Worm (Caenorhabditis elegans) whole organism, young adult: Measurements from ENCODE around the gene F13H10.5.

ENCODE experiments used
- B0261.1 ChIP-seq: sonication (generic microtip); optimal IDR thresholded peaks from 2 replicates; lab custom pipeline; 2016; ENCODE audit warnings: mild to moderate bottlenecking, missing genetic modification characterization, moderate library complexity, missing compliant biosample characterization
- C06A6.2 ChIP-seq: fragments of 200-800 bp; sonication (Bioruptor generic); conservative IDR thresholded peaks from 2 replicates; pipeline ENCODE4 v1.3.6; 2022; ENCODE audit warnings: missing genetic modification characterization, missing compliant biosample characterization
- D2030.7 ChIP-seq: fragments of 200-800 bp; sonication (Bioruptor generic); IDR thresholded peaks from 2 replicates; pipeline ENCODE4 v1.3.6; 2022; ENCODE audit warnings: missing genetic modification reagents, missing genetic modification characterization, missing compliant biosample characterization
- F33H1.4 ChIP-seq: fragments of 200-800 bp; sonication (Bioruptor generic); IDR thresholded peaks from 2 replicates; pipeline ENCODE4 v1.3.6; 2022; ENCODE audit warnings: missing genetic modification reagents, missing genetic modification characterization, missing compliant biosample characterization
- F39B2.1 ChIP-seq: fragments of 200-800 bp; sonication (Bioruptor generic); IDR thresholded peaks from 2 replicates; pipeline ENCODE4 v1.3.6; 2022; ENCODE audit warnings: missing genetic modification reagents, missing genetic modification characterization, missing compliant biosample characterization
- K12H6.12 ChIP-seq: fragments of 200-800 bp; sonication (Bioruptor generic); optimal IDR thresholded peaks from 2 replicates; lab custom pipeline; 2018; ENCODE audit warnings: mild to moderate bottlenecking, missing genetic modification characterization, missing compliant biosample characterization
- T26A5.8 ChIP-seq: sonication (generic microtip); optimal IDR thresholded peaks from 2 replicates; lab custom pipeline; 2016; ENCODE audit warnings: missing genetic modification characterization, missing compliant biosample characterization
- Y56A3A.18 ChIP-seq: fragments of 200-800 bp; sonication (Bioruptor generic); IDR thresholded peaks from 2 replicates; pipeline ENCODE4 v1.3.6; 2022; ENCODE audit warnings: missing genetic modification reagents, missing genetic modification characterization, missing compliant biosample characterization
- Y79H2A.3 ChIP-seq: fragments of 200-800 bp; sonication (Bioruptor generic); conservative IDR thresholded peaks from 2 replicates; pipeline ENCODE4 v1.3.6; 2022; ENCODE audit warnings: missing genetic modification reagents, missing genetic modification characterization, missing compliant biosample characterization
- atf-7 ChIP-seq: sonication (generic microtip); optimal IDR thresholded peaks from 2 replicates; lab custom pipeline; 2017; ENCODE audit warnings: mild to moderate bottlenecking, missing genetic modification characterization, missing compliant biosample characterization
- attf-6 ChIP-seq: fragments of 200-800 bp; sonication (Bioruptor generic); IDR thresholded peaks from 2 replicates; pipeline ENCODE4 v1.3.6; 2022; ENCODE audit warnings: missing genetic modification reagents, missing genetic modification characterization, missing compliant biosample characterization
- cebp-1 ChIP-seq, 2 experiments: fragments of 200-800 bp in 1 of 2; sonication (Bioruptor generic) in 1 of 2; sonication (generic microtip) in 1 of 2; IDR thresholded peaks in 1 of 2; optimal IDR thresholded peaks in 1 of 2; 2 replicates each; pipeline versions ENCODE4 v1.3.6 to Lab custom; 2017 to 2022; ENCODE audit warnings: missing compliant biosample characterization in 2 of 2, missing genetic modification characterization in 2 of 2, mild to moderate bottlenecking in 1 of 2, missing genetic modification reagents in 1 of 2, moderate library complexity in 1 of 2
- cebp-2 ChIP-seq: fragments of 200-800 bp; sonication (Bioruptor generic); IDR thresholded peaks from 2 replicates; pipeline ENCODE4 v1.3.6; 2022; ENCODE audit warnings: missing genetic modification characterization, missing compliant biosample characterization
- ceh-100 ChIP-seq: fragments of 200-800 bp; sonication (Bioruptor generic); IDR thresholded peaks from 2 replicates; pipeline ENCODE4 v1.3.6; 2022; ENCODE audit warnings: missing genetic modification reagents, missing genetic modification characterization, missing compliant biosample characterization
- ceh-27 ChIP-seq: fragments of 200-800 bp; sonication (Bioruptor generic); optimal IDR thresholded peaks from 2 replicates; lab custom pipeline; 2018; ENCODE audit warnings: mild to moderate bottlenecking, missing genetic modification characterization, moderate library complexity, missing compliant biosample characterization
- ceh-91 ChIP-seq: fragments of 200-800 bp; sonication (Bioruptor generic); IDR thresholded peaks from 2 replicates; pipeline ENCODE4 v1.3.6; 2022; ENCODE audit warnings: missing genetic modification reagents, missing genetic modification characterization, missing compliant biosample characterization
- efl-1 ChIP-seq: fragments of 150-350 bp; optimal IDR thresholded peaks from 2 replicates; lab custom pipeline; 2014; ENCODE audit warnings: missing biosample characterization, missing genetic modification reagents, missing genetic modification characterization
- egl-44 ChIP-seq: fragments of 200-800 bp; sonication (Bioruptor generic); IDR thresholded peaks from 2 replicates; pipeline ENCODE4 v1.3.6; 2022; ENCODE audit warnings: missing genetic modification reagents, missing genetic modification characterization, missing compliant biosample characterization
- ekl-4 ChIP-seq: fragments of 200-800 bp; sonication (Bioruptor generic); IDR thresholded peaks from 2 replicates; pipeline ENCODE4 v1.3.6; 2022; ENCODE audit warnings: missing genetic modification reagents, missing genetic modification characterization, missing compliant biosample characterization
- ets-4 ChIP-seq: fragments of 200-800 bp; sonication (Bioruptor generic); optimal IDR thresholded peaks from 2 replicates; lab custom pipeline; 2018; ENCODE audit warnings: mild to moderate bottlenecking, missing genetic modification characterization, missing compliant biosample characterization
- fkh-3 ChIP-seq: sonication (generic microtip); optimal IDR thresholded peaks from 2 replicates; lab custom pipeline; 2016; ENCODE audit warnings: mild to moderate bottlenecking, missing genetic modification characterization, missing compliant biosample characterization
- hlh-12 ChIP-seq: sonication (generic microtip); optimal IDR thresholded peaks from 2 replicates; lab custom pipeline; 2016; ENCODE audit warnings: missing genetic modification characterization, missing compliant biosample characterization
- hmg-20 ChIP-seq: fragments of 200-800 bp; sonication (Bioruptor generic); IDR thresholded peaks from 2 replicates; pipeline ENCODE4 v1.3.6; 2022; ENCODE audit warnings: missing genetic modification reagents, missing genetic modification characterization, missing compliant biosample characterization
- hrde-1 ChIP-seq: sonication (generic microtip); optimal IDR thresholded peaks from 2 replicates; lab custom pipeline; 2016; ENCODE audit warnings: missing genetic modification characterization, mild to moderate bottlenecking, missing compliant biosample characterization, moderate library complexity, missing genotype, missing genetic modification reagents, borderline replicate concordance
- lin-26 ChIP-seq: fragments of 200-800 bp; sonication (Bioruptor generic); IDR thresholded peaks from 2 replicates; pipeline ENCODE4 v1.3.6; 2022; ENCODE audit warnings: missing genetic modification reagents, missing genetic modification characterization, missing compliant biosample characterization
- lin-54 ChIP-seq: fragments of 200-800 bp; sonication (Bioruptor generic); optimal IDR thresholded peaks from 2 replicates; lab custom pipeline; 2018; ENCODE audit warnings: mild to moderate bottlenecking, missing genetic modification characterization, missing compliant biosample characterization
- lir-1 ChIP-seq: fragments of 200-800 bp; sonication (Bioruptor generic); conservative IDR thresholded peaks from 2 replicates; pipeline ENCODE4 v1.3.6; 2022; ENCODE audit warnings: missing genetic modification reagents, missing genetic modification characterization, missing compliant biosample characterization
- lsy-27 ChIP-seq: sonication (generic microtip); optimal IDR thresholded peaks from 2 replicates; lab custom pipeline; 2017; ENCODE audit warnings: missing genetic modification characterization, mild to moderate bottlenecking, missing compliant biosample characterization, antibody characterized with exemption, missing genotype, borderline replicate concordance; ENCODE audit not compliant: insufficient read depth
- mcd-1 ChIP-seq: fragments of 200-800 bp; sonication (Bioruptor generic); IDR thresholded peaks from 2 replicates; pipeline ENCODE4 v1.3.6; 2022; ENCODE audit warnings: missing genetic modification reagents, missing genetic modification characterization, missing compliant biosample characterization
- mxl-1 ChIP-seq: sonication (generic microtip); optimal IDR thresholded peaks from 2 replicates; lab custom pipeline; 2016; ENCODE audit warnings: missing genetic modification characterization, missing compliant biosample characterization
- nfya-2 ChIP-seq: fragments of 200-800 bp; sonication (Bioruptor generic); IDR thresholded peaks from 2 replicates; pipeline ENCODE4 v1.3.6; 2022; ENCODE audit warnings: missing genetic modification reagents, missing genetic modification characterization, missing compliant biosample characterization
- nhr-80 ChIP-seq: sonication (generic microtip); optimal IDR thresholded peaks from 2 replicates; lab custom pipeline; 2016; ENCODE audit warnings: missing genetic modification characterization, missing compliant biosample characterization
- nhr-90 ChIP-seq: sonication (generic microtip); optimal IDR thresholded peaks from 2 replicates; lab custom pipeline; 2016; ENCODE audit warnings: missing genotype, mild to moderate bottlenecking, missing genetic modification characterization, missing compliant biosample characterization
- rcor-1 ChIP-seq: fragments of 200-800 bp; sonication (Bioruptor generic); IDR thresholded peaks from 2 replicates; pipeline ENCODE4 v1.3.6; 2022; ENCODE audit warnings: missing genetic modification reagents, missing genetic modification characterization, missing compliant biosample characterization
- sptf-2 ChIP-seq: fragments of 200-800 bp; sonication (Bioruptor generic); optimal IDR thresholded peaks from 2 replicates; lab custom pipeline; 2018; ENCODE audit warnings: mild to moderate bottlenecking, missing genetic modification characterization, missing compliant biosample characterization
- tbx-9 ChIP-seq: sonication (generic microtip); optimal IDR thresholded peaks from 2 replicates; lab custom pipeline; 2016; ENCODE audit warnings: borderline replicate concordance, missing genetic modification characterization, inconsistent platforms, missing compliant biosample characterization
- unc-62 ChIP-seq: fragments of 150-350 bp; optimal IDR thresholded peaks from 2 replicates; lab custom pipeline; 2014; ENCODE audit warnings: missing biosample characterization, missing genetic modification reagents, missing genetic modification characterization
- ztf-22 ChIP-seq: fragments of 200-800 bp; sonication (Bioruptor generic); optimal IDR thresholded peaks from 2 replicates; lab custom pipeline; 2018; ENCODE audit warnings: mild to moderate bottlenecking, missing genetic modification characterization, moderate library complexity, missing compliant biosample characterization
- ztf-3 ChIP-seq: fragments of 200-800 bp; sonication (Bioruptor generic); optimal IDR thresholded peaks from 2 replicates; lab custom pipeline; 2018; ENCODE audit warnings: mild to moderate bottlenecking, missing genetic modification characterization, missing compliant biosample characterization
- ztf-6 ChIP-seq: fragments of 200-800 bp; sonication (Bioruptor generic); IDR thresholded peaks from 2 replicates; pipeline ENCODE4 v1.3.6; 2022; ENCODE audit warnings: missing genetic modification reagents, missing genetic modification characterization, missing compliant biosample characterization

The F13H10.5 gene

ce11 chrIV:11027560-11027959, 36.8 kb downstream of the F13H10.5 start (continued):
- TF ChIP-seq rcor-1 (GFP tag; lab: Robert Waterston, UW): no peak
- no peak for TF ChIP-seq ceh-91 (GFP tag; lab: Robert Waterston, UW)
- TF ChIP-seq Y56A3A.18: 0 out of 2 replicates have a peak, but pooled peaks have one; percentile 28
- no peak for TF ChIP-seq nfya-2 (GFP tag; lab: Robert Waterston, UW)
- no peak for TF ChIP-seq ekl-4 (GFP tag; lab: Robert Waterston, UW)
- TF ChIP-seq cebp-2: no peak
- no peak for TF ChIP-seq ceh-100 (GFP tag; lab: Robert Waterston, UW)
- TF ChIP-seq lin-26 (GFP tag; lab: Robert Waterston, UW): no peak
- no peak for TF ChIP-seq tbx-9 (tag; lab: Kevin White, UChicago)
- TF ChIP-seq attf-6 (GFP tag; lab: Robert Waterston, UW): no peak
- TF ChIP-seq ztf-6 (GFP tag; lab: Robert Waterston, UW): no peak
- no peak for TF ChIP-seq C06A6.2 (GFP tag; lab: Robert Waterston, UW)
- TF ChIP-seq sptf-2 (GFP tag; lab: Kevin White, UChicago): no peak
- no peak for TF ChIP-seq Y79H2A.3 (GFP tag; lab: Robert Waterston, UW)
- TF ChIP-seq lin-54 (GFP tag; lab: Kevin White, UChicago): peak; percentile 31
- no peak for TF ChIP-seq hmg-20
- peak; percentile 53 for TF ChIP-seq atf-7 (tag; lab: Kevin White, UChicago)
- peak; percentile 30 for TF ChIP-seq unc-62 (GFP tag; lab: Kevin White, UChicago)
- no peak for TF ChIP-seq efl-1 (GFP tag; lab: Kevin White, UChicago)
- TF ChIP-seq F33H1.4 (GFP tag; lab: Robert Waterston, UW): no peak
- TF ChIP-seq mxl-1: no peak
- no peak for TF ChIP-seq D2030.7 (GFP tag; lab: Robert Waterston, UW)
- no peak for TF ChIP-seq egl-44 (GFP tag; lab: Robert Waterston, UW)
- TF ChIP-seq mcd-1 (GFP tag; lab: Robert Waterston, UW): peak; percentile 46; the same call in 1 of the 2 replicates
- peak; percentile 68 for TF ChIP-seq K12H6.12 (tag; lab: Kevin White, UChicago)
- TF ChIP-seq ztf-22: peak; percentile 81
- no peak for TF ChIP-seq B0261.1 (tag; lab: Kevin White, UChicago)
- no peak for TF ChIP-seq fkh-3 (tag; lab: Kevin White, UChicago)
- TF ChIP-seq cebp-1 (GFP tag; IDR thresholded peaks at IDR 0.05; lab: Robert Waterston, UW): no peak
- TF ChIP-seq cebp-1 (tag; optimal IDR thresholded peaks at IDR 0.05; lab: Kevin White, UChicago): peak; percentile 47
- peak; percentile 41 for TF ChIP-seq ceh-27 (GFP tag; lab: Kevin White, UChicago)
- TF ChIP-seq T26A5.8: no peak
- no peak for TF ChIP-seq lir-1
- TF ChIP-seq lsy-27 (tag; lab: Kevin White, UChicago): no peak
- no peak for TF ChIP-seq ztf-3 (GFP tag; lab: Kevin White, UChicago)
- TF ChIP-seq nhr-90 (tag; lab: Kevin White, UChicago): no peak
- TF ChIP-seq F39B2.1: no peak
- no peak for TF ChIP-seq hrde-1
- no peak for TF ChIP-seq hlh-12 (tag; lab: Kevin White, UChicago)
- no peak for TF ChIP-seq ets-4 (GFP tag; lab: Kevin White, UChicago)

ce11 chrIV:11029412-11029811, 38.6 kb downstream of the F13H10.5 start, which contains the start of gene hrg-5:
hrg-5 (minus strand) TSS chrIV:11029428.
- TF ChIP-seq rcor-1 (GFP tag; lab: Robert Waterston, UW) (no peak), nhr-80 (tag; lab: Kevin White, UChicago) (peak; percentile 66)
